Worm (Caenorhabditis elegans) whole organism, L1 larva: Measurements from ENCODE around the gene Y76B12C.3.
A peak's percentile ranks its signal among the peaks of the same experiment; 100 is the strongest.

Experiments
- C04F5.9 ChIP-seq: sonication (generic microtip); optimal IDR thresholded peaks from 2 replicates; lab custom pipeline; 2016; ENCODE audit warnings: missing genetic modification characterization, missing compliant biosample characterization
- alr-1 ChIP-seq: fragments of 200-800 bp; sonication (Bioruptor generic); optimal IDR thresholded peaks from 2 replicates; lab custom pipeline; 2018; ENCODE audit warnings: borderline replicate concordance, mild to moderate bottlenecking, missing genetic modification characterization, missing compliant biosample characterization
- ceh-63 ChIP-seq: fragments of 200-800 bp; sonication (Bioruptor generic); optimal IDR thresholded peaks from 2 replicates; lab custom pipeline; 2018; ENCODE audit warnings: mild to moderate bottlenecking, missing genetic modification characterization, missing compliant biosample characterization
- ceh-82 ChIP-seq, 3 experiments: fragments of 150-350 bp in 1 of 3; sonication (generic microtip) in 2 of 3; optimal IDR thresholded peaks; 2 replicates each; lab custom pipeline; 2014 to 2017; ENCODE audit warnings: missing biosample characterization in 3 of 3, missing genetic modification characterization in 3 of 3
- dpl-1 ChIP-seq, 3 experiments: fragments of 150-350 bp in 2 of 3; sonication (generic microtip) in 1 of 3; optimal IDR thresholded peaks; 2 replicates each; lab custom pipeline; 2014 to 2017; ENCODE audit warnings: missing biosample characterization in 3 of 3, missing genetic modification characterization in 3 of 3, missing genetic modification reagents in 3 of 3
- efl-1 ChIP-seq, 4 experiments: fragments of 150-350 bp; optimal IDR thresholded peaks in 3 of 4; peaks in 1 of 4; 1 replicate in 1 of 4; 2 replicates in 3 of 4; lab custom pipeline; 2014; ENCODE audit warnings: missing biosample characterization in 2 of 4, missing genetic modification characterization in 2 of 4, missing genetic modification reagents in 2 of 4
- efl-3 ChIP-seq: fragments of 200-800 bp; sonication (Bioruptor generic); optimal IDR thresholded peaks from 2 replicates; lab custom pipeline; 2018; ENCODE audit warnings: mild to moderate bottlenecking, missing genetic modification characterization, missing compliant biosample characterization
- egl-27 ChIP-seq, 2 experiments: fragments of 150-350 bp in 1 of 2; sonication (generic microtip); optimal IDR thresholded peaks; 3 replicates each; lab custom pipeline; 2017 to 2018; ENCODE audit warnings: missing biosample characterization in 2 of 2, missing genetic modification characterization in 2 of 2, missing genetic modification reagents in 2 of 2
- elt-2 ChIP-seq: sonication (generic microtip); optimal IDR thresholded peaks from 2 replicates; lab custom pipeline; 2016; ENCODE audit warnings: missing genetic modification characterization, mild to moderate bottlenecking, inconsistent platforms, missing compliant biosample characterization, missing genetic modification reagents
- ets-5 ChIP-seq: fragments of 200-800 bp; sonication (Bioruptor generic); IDR thresholded peaks from 2 replicates; pipeline ENCODE4 v1.3.6; 2022; ENCODE audit warnings: missing genetic modification characterization, missing compliant biosample characterization
- fkh-10 ChIP-seq: sonication (generic microtip); optimal IDR thresholded peaks from 2 replicates; lab custom pipeline; 2017; ENCODE audit warnings: missing biosample characterization, missing genetic modification reagents, missing genetic modification characterization
- fkh-8 ChIP-seq: sonication (generic microtip); optimal IDR thresholded peaks from 2 replicates; lab custom pipeline; 2016; ENCODE audit warnings: mild to moderate bottlenecking, missing genetic modification characterization, missing compliant biosample characterization
- grh-1 ChIP-seq: fragments of 200-800 bp; sonication (Bioruptor generic); IDR thresholded peaks from 2 replicates; pipeline ENCODE4 v1.3.6; 2022; ENCODE audit warnings: missing genetic modification reagents, missing genetic modification characterization, missing compliant biosample characterization
- jun-1 ChIP-seq: fragments of 150-350 bp; optimal IDR thresholded peaks from 2 replicates; lab custom pipeline; 2014; ENCODE audit warnings: missing biosample characterization, missing genetic modification reagents, missing genetic modification characterization
- lin-15B ChIP-seq: fragments of 150-350 bp; sonication (generic microtip); optimal IDR thresholded peaks from 3 replicates; lab custom pipeline; 2014; ENCODE audit warnings: missing biosample characterization, missing genetic modification characterization
- lin-35 ChIP-seq, 2 experiments: fragments of 150-350 bp; optimal IDR thresholded peaks; 2 replicates each; lab custom pipeline; 2014; ENCODE audit warnings: missing biosample characterization in 2 of 2, missing genetic modification characterization in 2 of 2, missing genetic modification reagents in 2 of 2
- lir-3 ChIP-seq: sonication (generic microtip); optimal IDR thresholded peaks from 2 replicates; lab custom pipeline; 2016; ENCODE audit warnings: mild to moderate bottlenecking, missing genetic modification characterization, moderate library complexity, missing compliant biosample characterization; ENCODE audit not compliant: poor library complexity
- lsy-2 ChIP-seq, 2 experiments: fragments of 150-350 bp; optimal IDR thresholded peaks; 2 replicates each; lab custom pipeline; 2014; ENCODE audit warnings: missing biosample characterization in 2 of 2, missing genetic modification characterization in 2 of 2
- mab-9 ChIP-seq: fragments of 200-800 bp; sonication (Bioruptor generic); IDR thresholded peaks from 2 replicates; pipeline ENCODE4 v1.3.6; 2022; ENCODE audit warnings: missing genetic modification reagents, missing genetic modification characterization, missing compliant biosample characterization
- mdl-1 ChIP-seq, 2 experiments: fragments of 150-350 bp; optimal IDR thresholded peaks; 2 replicates each; lab custom pipeline; 2014 to 2017; ENCODE audit warnings: missing biosample characterization in 2 of 2, missing genetic modification characterization in 2 of 2, inconsistent platforms in 1 of 2
- mef-2 ChIP-seq: fragments of 150-350 bp; optimal IDR thresholded peaks from 2 replicates; lab custom pipeline; 2014; ENCODE audit warnings: missing biosample characterization, missing genetic modification characterization
- mep-1 ChIP-seq: fragments of 150-350 bp; optimal IDR thresholded peaks from 2 replicates; lab custom pipeline; 2014; ENCODE audit warnings: missing biosample characterization, missing genetic modification characterization
- nhr-12 ChIP-seq: sonication (generic microtip); optimal IDR thresholded peaks from 2 replicates; lab custom pipeline; 2017; ENCODE audit warnings: missing biosample characterization, missing genetic modification characterization
- nhr-28 ChIP-seq: fragments of 150-350 bp; optimal IDR thresholded peaks from 2 replicates; lab custom pipeline; 2014; ENCODE audit warnings: missing biosample characterization, missing genetic modification characterization
- nhr-47 ChIP-seq: sonication (generic microtip); optimal IDR thresholded peaks from 2 replicates; lab custom pipeline; 2016; ENCODE audit warnings: mild to moderate bottlenecking, missing genetic modification characterization, moderate library complexity, missing compliant biosample characterization
- nhr-71 ChIP-seq: sonication (generic microtip); optimal IDR thresholded peaks from 2 replicates; lab custom pipeline; 2016; ENCODE audit warnings: mild to moderate bottlenecking, missing genetic modification characterization, moderate library complexity, missing compliant biosample characterization
- nhr-84 ChIP-seq: sonication (generic microtip); optimal IDR thresholded peaks from 2 replicates; lab custom pipeline; 2017; ENCODE audit warnings: missing biosample characterization, missing genetic modification characterization
- nhr-85 ChIP-seq: sonication (generic microtip); peaks from one replicate; lab custom pipeline; 2016; ENCODE audit warnings: missing genetic modification characterization, inconsistent platforms, missing compliant biosample characterization
- nhr-90 ChIP-seq: sonication (generic microtip); optimal IDR thresholded peaks from 2 replicates; lab custom pipeline; 2016; ENCODE audit warnings: mild to moderate bottlenecking, missing genetic modification characterization, missing compliant biosample characterization; ENCODE audit not compliant: poor library complexity
- pag-3 ChIP-seq: sonication (generic microtip); optimal IDR thresholded peaks from 2 replicates; lab custom pipeline; 2017; ENCODE audit warnings: missing genetic modification characterization, mild to moderate bottlenecking, missing compliant biosample characterization, antibody characterized with exemption, borderline replicate concordance; ENCODE audit not compliant: insufficient read depth
- pax-3 ChIP-seq: fragments of 200-800 bp; sonication (Bioruptor generic); optimal IDR thresholded peaks from 2 replicates; lab custom pipeline; 2018; ENCODE audit warnings: mild to moderate bottlenecking, missing genetic modification characterization, moderate library complexity, missing compliant biosample characterization
- pqm-1 ChIP-seq: sonication (generic microtip); optimal IDR thresholded peaks from 3 replicates; lab custom pipeline; 2017; ENCODE audit warnings: missing biosample characterization, missing genetic modification characterization
- rnt-1 ChIP-seq: sonication (generic microtip); optimal IDR thresholded peaks from 2 replicates; lab custom pipeline; 2016; ENCODE audit warnings: mild to moderate bottlenecking, missing genetic modification characterization, moderate library complexity, missing compliant biosample characterization
- snpc-4 ChIP-seq: fragments of 150-350 bp; optimal IDR thresholded peaks from 2 replicates; lab custom pipeline; 2014; ENCODE audit warnings: missing biosample characterization, missing genetic modification characterization
- snu-23 ChIP-seq: sonication (generic microtip); optimal IDR thresholded peaks from 2 replicates; lab custom pipeline; 2016; ENCODE audit warnings: missing genetic modification characterization, missing compliant biosample characterization
- sox-4 ChIP-seq: sonication (generic microtip); optimal IDR thresholded peaks from 2 replicates; lab custom pipeline; 2016; ENCODE audit warnings: missing genetic modification characterization, missing compliant biosample characterization
- sptf-1 ChIP-seq: fragments of 150-350 bp; optimal IDR thresholded peaks from 2 replicates; lab custom pipeline; 2014; ENCODE audit warnings: missing biosample characterization, missing genetic modification characterization
- unc-130 ChIP-seq: fragments of 150-350 bp; optimal IDR thresholded peaks from 2 replicates; lab custom pipeline; 2017; ENCODE audit warnings: missing biosample characterization, missing genetic modification characterization, inconsistent platforms
- unc-30 ChIP-seq: sonication (generic microtip); optimal IDR thresholded peaks from 2 replicates; lab custom pipeline; 2017; ENCODE audit warnings: missing biosample characterization, missing genetic modification characterization
- unc-86 ChIP-seq: sonication (generic microtip); optimal IDR thresholded peaks from 2 replicates; lab custom pipeline; 2016; ENCODE audit warnings: missing genetic modification characterization, missing compliant biosample characterization
- vab-15 ChIP-seq: sonication (generic microtip); optimal IDR thresholded peaks from 2 replicates; lab custom pipeline; 2017; ENCODE audit warnings: missing genotype, mild to moderate bottlenecking, missing genetic modification characterization, missing compliant biosample characterization
- xbp-1 ChIP-seq: sonication (generic microtip); optimal IDR thresholded peaks from 2 replicates; lab custom pipeline; 2016; ENCODE audit warnings: missing genetic modification characterization, missing compliant biosample characterization
- zag-1 ChIP-seq: fragments of 150-350 bp; optimal IDR thresholded peaks from 2 replicates; lab custom pipeline; 2014; ENCODE audit warnings: missing biosample characterization, missing genetic modification characterization
- ztf-4 ChIP-seq: fragments of 150-350 bp; optimal IDR thresholded peaks from 2 replicates; lab custom pipeline; 2014; ENCODE audit warnings: missing biosample characterization, missing genetic modification characterization

Gene Y76B12C.3

ce11 chrIV:1972271-1972670, 1.2 kb upstream of the Y76B12C.3 start, which contains the start of gene Y76B12C.4:
TSS of gene Y76B12C.4 (minus strand) at chrIV:1972371.
- no peak for TF ChIP-seq sox-4 (tag; lab: Kevin White, UChicago)
- TF ChIP-seq unc-86 (tag; lab: Kevin White, UChicago), result no peak
- TF ChIP-seq elt-2 (tag; lab: Kevin White, UChicago), result no peak
- no peak for TF ChIP-seq pax-3 (tag; lab: Kevin White, UChicago)
- no peak for TF ChIP-seq mab-9
- no peak for TF ChIP-seq ceh-63 (GFP tag; lab: Kevin White, UChicago)
- no peak for TF ChIP-seq nhr-47 (tag; lab: Kevin White, UChicago)
- TF ChIP-seq unc-30 (tag; lab: Kevin White, UChicago), result no peak
- no peak for TF ChIP-seq lin-35 (GFP tag; optimal IDR thresholded peaks at IDR 0.05; lab: Kevin White, UChicago)
- no peak for TF ChIP-seq efl-3 (GFP tag; lab: Kevin White, UChicago)
- TF ChIP-seq lin-15B (tag; lab: Kevin White, UChicago), result no peak

DNA sequence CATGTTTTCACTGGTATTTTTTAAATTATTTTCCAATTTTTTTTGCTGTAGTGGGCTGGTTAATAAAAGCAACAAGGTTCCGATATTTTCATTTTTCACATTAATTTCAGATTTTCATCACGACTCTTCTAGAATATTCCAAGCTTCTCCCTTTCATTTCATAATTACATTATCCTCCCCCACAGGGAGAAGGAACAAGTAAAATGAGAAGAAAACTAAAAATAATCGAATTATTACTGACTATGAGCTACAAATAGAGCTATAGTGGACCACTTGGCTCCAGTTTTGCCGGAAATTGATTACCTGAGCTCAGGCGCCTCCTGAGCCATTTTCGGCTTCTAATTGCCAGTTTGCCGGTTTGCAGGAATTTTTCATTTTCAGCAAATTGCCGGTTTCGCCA, 2.1 kb downstream of the Y76B12C.3 start:
- no peak for TF ChIP-seq nhr-28 (tag; lab: Kevin White, UChicago)
- no peak for TF ChIP-seq nhr-71 (tag; lab: Kevin White, UChicago)
- no peak for TF ChIP-seq fkh-10 (GFP tag; lab: Kevin White, UChicago)
- no peak for TF ChIP-seq sptf-1 (tag; lab: Kevin White, UChicago)
- no peak for TF ChIP-seq nhr-84 (tag; lab: Kevin White, UChicago)
- TF ChIP-seq nhr-85, result peak; percentile 13
- TF ChIP-seq mdl-1 (tag; optimal IDR thresholded peaks at IDR 0.05; lab: Kevin White, UChicago), result no peak

DNA sequence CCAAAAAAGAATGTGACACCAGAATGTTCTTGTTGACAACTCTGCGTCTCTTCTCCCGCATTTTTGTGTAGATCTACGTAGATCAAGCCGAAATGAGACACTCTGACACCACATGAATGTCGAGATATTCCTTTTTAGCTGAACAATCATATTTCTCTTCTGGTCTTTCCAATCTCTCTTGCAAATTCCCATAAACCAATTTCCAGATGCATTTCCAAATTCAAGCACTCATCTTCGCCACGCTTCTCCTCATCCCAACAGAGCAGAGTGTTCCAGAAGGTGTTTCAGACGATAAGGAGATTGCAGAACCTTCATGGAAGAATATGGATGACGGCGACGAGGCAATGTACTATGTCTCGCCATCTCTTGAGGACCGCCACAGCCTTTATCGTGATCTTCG, 6.3 kb downstream of the Y76B12C.3 start, which contains the start of gene Y76B12C.8:
Gene Y76B12C.8 (plus strand): TSS at position 207 of the 400 bp plus-strand sequence.
- TF ChIP-seq nhr-85 (peak; percentile 27), mdl-1 (tag; optimal IDR thresholded peaks at IDR 0.05; lab: Kevin White, UChicago) (no peak), ztf-4 (tag; lab: Kevin White, UChicago) (no peak)
- TF ChIP-seq, all 84 proteins: peak for 1

DNA sequence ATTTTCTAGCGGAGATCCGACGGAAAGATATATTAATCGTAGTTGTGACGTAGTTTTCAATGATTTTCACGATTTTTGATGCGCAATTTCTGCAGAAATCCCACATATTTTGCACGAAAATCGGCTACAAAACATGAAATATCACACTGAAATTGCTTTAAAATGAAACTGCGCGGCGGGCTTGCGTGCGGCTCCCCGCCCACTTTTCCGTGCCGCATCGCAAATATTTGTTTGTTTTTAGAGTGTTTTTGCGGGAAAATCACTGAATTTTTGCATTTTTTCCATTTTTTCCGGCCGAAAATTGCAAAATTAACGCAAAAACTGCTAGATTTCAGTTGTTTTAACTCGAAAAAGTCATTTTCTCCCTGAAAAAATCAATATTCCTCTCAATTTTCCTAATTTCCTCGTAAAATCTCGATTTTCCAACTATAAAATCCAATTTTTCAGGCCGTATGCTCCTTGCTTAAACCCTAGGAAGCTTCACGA, 7.5 kb downstream of the Y76B12C.3 start, which contains the start of gene Y76B12C.6:
Gene Y76B12C.6 (plus strand): TSS at position 436 of the 486 bp plus-strand sequence.
- TF ChIP-seq mef-2 (no peak), grh-1 (GFP tag; lab: Robert Waterston, UW) (no peak), snu-23 (peak; percentile 42), sox-4 (tag; lab: Kevin White, UChicago) (no peak), dpl-1 (GFP tag; optimal IDR thresholded peaks at IDR 0.05; lab: Kevin White, UChicago) (peak in 2 of 3 experiments; percentile 36), jun-1 (tag; lab: Kevin White, UChicago) (no peak), efl-1 (optimal IDR thresholded peaks at IDR 0.05; lab: Kevin White, UChicago) (peak; percentile 25 to 33), efl-1 (GFP tag; optimal IDR thresholded peaks at IDR 0.05 in 1 of 2; lab: Kevin White, UChicago) (peak; percentile 37 to 76), pqm-1 (tag; lab: Kevin White, UChicago) (no peak), nhr-90 (tag; lab: Kevin White, UChicago) (no peak), rnt-1 (no peak), ceh-63 (GFP tag; lab: Kevin White, UChicago) (no peak), zag-1 (tag; lab: Kevin White, UChicago) (no peak), unc-130 (tag; lab: Kevin White, UChicago) (peak; percentile 47), egl-27 (tag; optimal IDR thresholded peaks at IDR 0.05; lab: Kevin White, UChicago) (no peak), alr-1 (tag; lab: Kevin White, UChicago) (no peak), vab-15 (tag; lab: Kevin White, UChicago) (no peak), mep-1 (tag; lab: Kevin White, UChicago) (no peak), ets-5 (GFP tag; lab: Robert Waterston, UW) (no peak), snpc-4 (tag; lab: Kevin White, UChicago) (no peak), lin-35 (GFP tag; optimal IDR thresholded peaks at IDR 0.05; lab: Kevin White, UChicago) (peak; percentile 20 to 40), mab-9 (no peak), lir-3 (no peak), fkh-8 (tag; lab: Kevin White, UChicago) (peak; percentile 5), pag-3 (no peak), lsy-2 (tag; optimal IDR thresholded peaks at IDR 0.05; lab: Kevin White, UChicago) (peak; percentile 24 to 46), fkh-10 (GFP tag; lab: Kevin White, UChicago) (no peak), mdl-1 (tag; optimal IDR thresholded peaks at IDR 0.05; lab: Kevin White, UChicago) (no peak), C04F5.9 (tag; lab: Kevin White, UChicago) (no peak), nhr-12 (no peak), ceh-82 (tag; optimal IDR thresholded peaks at IDR 0.05; lab: Kevin White, UChicago) (peak in 1 of 3 experiments; percentile 13), xbp-1 (peak; percentile 45)
